Fruit fly (Drosophila melanogaster) whole organism, embryonic: ENCODE results near the gene CG4854.
A peak's percentile ranks its signal among the peaks of the same experiment; 100 is the strongest.

ENCODE experiments used
- Ada2b ChIP-seq: fragments of 200-800 bp; sonication (Bioruptor generic); IDR thresholded peaks from 2 replicates; pipeline ENCODE4 v1.3.6; 2022; ENCODE audit warnings: missing biosample characterization, missing genetic modification characterization
- Atf3 ChIP-seq: fragments of 200-800 bp; sonication (Bioruptor generic); optimal IDR thresholded peaks from 3 replicates; lab custom pipeline; 2016; ENCODE audit warnings: missing biosample characterization, missing genetic modification characterization
- BEAF-32 ChIP-seq: fragments of 200-800 bp; sonication (Bioruptor generic); optimal IDR thresholded peaks from 3 replicates; lab custom pipeline; 2017; ENCODE audit warnings: missing biosample characterization, missing genetic modification characterization, mild to moderate bottlenecking, moderate library complexity, missing genetic modification reagents
- Blimp-1 ChIP-seq: fragments of 200-800 bp; sonication (Bioruptor generic); optimal IDR thresholded peaks from 3 replicates; lab custom pipeline; 2018; ENCODE audit warnings: missing biosample characterization, missing genetic modification characterization, mild to moderate bottlenecking, moderate library complexity, missing genetic modification reagents
- CG10654 ChIP-seq: fragments of 200-800 bp; sonication (Bioruptor generic); optimal IDR thresholded peaks from 2 replicates; lab custom pipeline; 2016; ENCODE audit warnings: missing biosample characterization, missing genetic modification characterization
- CG12155 ChIP-seq: fragments of 200-800 bp; sonication (Bioruptor generic); optimal IDR thresholded peaks from 3 replicates; lab custom pipeline; 2016; ENCODE audit warnings: missing biosample characterization, missing genetic modification characterization
- CG15479 ChIP-seq: fragments of 200-800 bp; sonication (Bioruptor generic); optimal IDR thresholded peaks from 3 replicates; lab custom pipeline; 2019; ENCODE audit warnings: missing biosample characterization, mild to moderate bottlenecking, missing genetic modification characterization, moderate library complexity
- CG15696 ChIP-seq: fragments of 200-800 bp; sonication (Bioruptor generic); optimal IDR thresholded peaks from 2 replicates; lab custom pipeline; 2019; ENCODE audit warnings: missing biosample characterization, mild to moderate bottlenecking, missing genetic modification characterization, moderate library complexity
- CG1602 ChIP-seq: fragments of 200-800 bp; sonication (Bioruptor generic); optimal IDR thresholded peaks from 3 replicates; lab custom pipeline; 2016; ENCODE audit warnings: missing biosample characterization, missing genetic modification characterization
- CG17359 ChIP-seq: fragments of 200-800 bp; sonication (Bioruptor generic); optimal IDR thresholded peaks from 3 replicates; lab custom pipeline; 2018; ENCODE audit warnings: missing biosample characterization, mild to moderate bottlenecking, missing genetic modification characterization, moderate library complexity
- CG2116 ChIP-seq: fragments of 200-800 bp; sonication (Bioruptor generic); optimal IDR thresholded peaks from 3 replicates; lab custom pipeline; 2018; ENCODE audit warnings: missing biosample characterization, mild to moderate bottlenecking, missing genetic modification characterization
- CG31388 ChIP-seq: fragments of 200-800 bp; sonication (Bioruptor generic); optimal IDR thresholded peaks from 2 replicates; lab custom pipeline; 2016; ENCODE audit warnings: missing biosample characterization, missing genetic modification characterization
- CG33557 ChIP-seq: fragments of 200-800 bp; sonication (Bioruptor generic); optimal IDR thresholded peaks from 2 replicates; lab custom pipeline; 2019; ENCODE audit warnings: missing biosample characterization, mild to moderate bottlenecking, missing genetic modification characterization, moderate library complexity
- CG3847 ChIP-seq: fragments of 200-800 bp; sonication (Bioruptor generic); IDR thresholded peaks from 2 replicates; pipeline ENCODE4 v1.3.6; 2022; ENCODE audit warnings: missing biosample characterization, missing genetic modification characterization
- CG4404 ChIP-seq: fragments of 200-800 bp; sonication (Bioruptor generic); IDR thresholded peaks from 2 replicates; pipeline ENCODE4 v1.3.6; 2022; ENCODE audit warnings: missing biosample characterization, missing genetic modification characterization
- CG7963 ChIP-seq: fragments of 200-800 bp; sonication (Bioruptor generic); IDR thresholded peaks from 3 replicates; pipeline ENCODE4 v1.3.6; 2022; ENCODE audit warnings: missing biosample characterization, missing genetic modification characterization; ENCODE audit not compliant: partially characterized antibody
- CoRest ChIP-seq: fragments of 200-800 bp; sonication (Bioruptor generic); optimal IDR thresholded peaks from 3 replicates; lab custom pipeline; 2018; ENCODE audit warnings: missing biosample characterization, mild to moderate bottlenecking, missing genetic modification characterization, moderate library complexity
- Dad ChIP-seq: fragments of 200-800 bp; sonication (Bioruptor generic); optimal IDR thresholded peaks from 3 replicates; lab custom pipeline; 2016; ENCODE audit warnings: missing biosample characterization, missing genetic modification characterization
- E2f1 ChIP-seq: fragments of 200-800 bp; sonication (Bioruptor generic); IDR thresholded peaks from 2 replicates; pipeline ENCODE4 v1.3.6; 2022; ENCODE audit warnings: missing biosample characterization, missing genetic modification characterization
- Fer1 ChIP-seq: fragments of 200-800 bp; sonication (Bioruptor generic); optimal IDR thresholded peaks from 2 replicates; lab custom pipeline; 2017; ENCODE audit warnings: missing biosample characterization, mild to moderate bottlenecking, missing genetic modification characterization
- Gug ChIP-seq: fragments of 200-800 bp; sonication (Bioruptor generic); IDR thresholded peaks from 4 replicates; pipeline ENCODE4 v1.3.6; 2022; ENCODE audit warnings: missing biosample characterization, missing genetic modification characterization
- H2.0 ChIP-seq: fragments of 200-800 bp; sonication (Bioruptor generic); IDR thresholded peaks from 2 replicates; pipeline ENCODE4 v1.3.6; 2022; ENCODE audit warnings: missing biosample characterization, missing genetic modification characterization
- HLHmδ ChIP-seq: fragments of 200-800 bp; sonication (Bioruptor generic); optimal IDR thresholded peaks from 2 replicates; lab custom pipeline; 2018; ENCODE audit warnings: missing biosample characterization, mild to moderate bottlenecking, missing genetic modification characterization, moderate library complexity
- HmgD ChIP-seq: fragments of 200-800 bp; sonication (Bioruptor generic); optimal IDR thresholded peaks from 3 replicates; lab custom pipeline; 2016; ENCODE audit warnings: missing biosample characterization, missing genetic modification characterization
- Hr3 ChIP-seq: fragments of 200-800 bp; sonication (Bioruptor generic); optimal IDR thresholded peaks from 3 replicates; lab custom pipeline; 2016; ENCODE audit warnings: missing biosample characterization, missing genetic modification characterization
- Side ChIP-seq: fragments of 200-800 bp; sonication (Bioruptor generic); optimal IDR thresholded peaks from 2 replicates; lab custom pipeline; 2016; ENCODE audit warnings: missing biosample characterization, missing genetic modification characterization
- Taf1 ChIP-seq: fragments of 200-800 bp; sonication (Bioruptor generic); IDR thresholded peaks from 2 replicates; pipeline ENCODE4 v1.3.6; 2022; ENCODE audit warnings: missing biosample characterization, missing genetic modification characterization
- ara ChIP-seq: fragments of 200-800 bp; sonication (Bioruptor generic); IDR thresholded peaks from 2 replicates; pipeline ENCODE4 v1.3.6; 2022; ENCODE audit warnings: missing biosample characterization, missing genetic modification characterization
- ase ChIP-seq: fragments of 200-800 bp; sonication (Bioruptor generic); IDR thresholded peaks from 3 replicates; pipeline ENCODE4 v1.3.6; 2022; ENCODE audit warnings: missing biosample characterization, missing genetic modification characterization
- bsh ChIP-seq, 2 experiments: fragments of 200-800 bp; sonication (Bioruptor generic); optimal IDR thresholded peaks; 2 replicates each; lab custom pipeline; 2017 to 2018; ENCODE audit warnings: mild to moderate bottlenecking in 2 of 2, missing biosample characterization in 2 of 2, missing genetic modification characterization in 2 of 2, moderate library complexity in 1 of 2
- ems ChIP-seq: fragments of 200-800 bp; sonication (Bioruptor generic); optimal IDR thresholded peaks from 3 replicates; lab custom pipeline; 2016; ENCODE audit warnings: missing biosample characterization, missing genetic modification characterization
- ewg ChIP-seq: fragments of 200-800 bp; sonication (Bioruptor generic); optimal IDR thresholded peaks from 3 replicates; lab custom pipeline; 2017; ENCODE audit warnings: mild to moderate bottlenecking, missing biosample characterization, missing genetic modification reagents, missing genetic modification characterization
- gem ChIP-seq: fragments of 200-800 bp; sonication (Bioruptor generic); optimal IDR thresholded peaks from 2 replicates; lab custom pipeline; 2019; ENCODE audit warnings: missing biosample characterization, mild to moderate bottlenecking, missing genetic modification characterization, moderate library complexity
- ind ChIP-seq: fragments of 200-800 bp; sonication (Bioruptor generic); optimal IDR thresholded peaks from 3 replicates; lab custom pipeline; 2016; ENCODE audit warnings: missing biosample characterization, missing genetic modification characterization
- jigr1 ChIP-seq: fragments of 200-800 bp; sonication (Bioruptor generic); IDR thresholded peaks from 3 replicates; pipeline ENCODE4 v1.3.6; 2022; ENCODE audit warnings: missing biosample characterization, missing genetic modification characterization
- mirr ChIP-seq: fragments of 200-800 bp; sonication (Bioruptor generic); optimal IDR thresholded peaks from 3 replicates; lab custom pipeline; 2018; ENCODE audit warnings: missing biosample characterization, mild to moderate bottlenecking, missing genetic modification characterization
- mld ChIP-seq: fragments of 200-800 bp; sonication (Bioruptor generic); IDR thresholded peaks from 3 replicates; pipeline ENCODE4 v1.3.6; 2022; ENCODE audit warnings: missing biosample characterization, missing genetic modification characterization; ENCODE audit not compliant: partially characterized antibody
- nerfin-1 ChIP-seq: fragments of 200-800 bp; sonication (Bioruptor generic); optimal IDR thresholded peaks from 3 replicates; lab custom pipeline; 2019; ENCODE audit warnings: missing biosample characterization, mild to moderate bottlenecking, missing genetic modification characterization, moderate library complexity
- pan ChIP-seq, 4 experiments: fragments of >200 bp in 3 of 4; fragments of 200-800 bp in 1 of 4; sonication (Bioruptor generic) in 1 of 4; optimal IDR thresholded peaks in 3 of 4; IDR thresholded peaks in 1 of 4; 2 replicates each; pipeline versions ENCODE4 v1.3.6 to Lab custom; 2017 to 2022; ENCODE audit warnings: missing biosample characterization in 2 of 4, missing genetic modification characterization in 2 of 4, mixed read lengths in 1 of 4
- pho ChIP-seq: fragments of 200-800 bp; sonication (Bioruptor generic); optimal IDR thresholded peaks from 2 replicates; lab custom pipeline; 2016; ENCODE audit warnings: missing biosample characterization, missing genetic modification characterization
- pita ChIP-seq: fragments of 200-800 bp; sonication (Bioruptor generic); optimal IDR thresholded peaks from 2 replicates; lab custom pipeline; 2017; ENCODE audit warnings: missing biosample characterization, mild to moderate bottlenecking, missing genetic modification characterization
- pzg ChIP-seq: fragments of 200-800 bp; sonication (Bioruptor generic); optimal IDR thresholded peaks from 3 replicates; lab custom pipeline; 2018; ENCODE audit warnings: missing biosample characterization, mild to moderate bottlenecking, missing genetic modification characterization, moderate library complexity
- seq ChIP-seq: fragments of 200-800 bp; sonication (Bioruptor generic); IDR thresholded peaks from 2 replicates; pipeline ENCODE4 v1.3.6; 2022; ENCODE audit warnings: missing biosample characterization, missing genetic modification characterization
- slp2 ChIP-seq: fragments of 200-800 bp; sonication (Bioruptor generic); optimal IDR thresholded peaks from 2 replicates; lab custom pipeline; 2016; ENCODE audit warnings: missing biosample characterization, missing genetic modification characterization
- tap ChIP-seq: fragments of 200-800 bp; optimal IDR thresholded peaks from 3 replicates; lab custom pipeline; 2019; ENCODE audit warnings: missing biosample characterization, mild to moderate bottlenecking, missing genetic modification characterization, moderate library complexity
- tgo ChIP-seq: fragments of 200-800 bp; sonication (Bioruptor generic); IDR thresholded peaks from 3 replicates; pipeline ENCODE4 v1.3.6; 2022; ENCODE audit warnings: missing biosample characterization, missing genetic modification characterization
- toy ChIP-seq: fragments of 200-800 bp; sonication (Bioruptor generic); IDR thresholded peaks from 2 replicates; pipeline ENCODE4 v1.3.6; 2022; ENCODE audit warnings: missing biosample characterization, missing genetic modification characterization
- yki ChIP-seq: fragments of >200 bp; optimal IDR thresholded peaks from 3 replicates; lab custom pipeline; 2018

The CG4854 gene

DNA sequence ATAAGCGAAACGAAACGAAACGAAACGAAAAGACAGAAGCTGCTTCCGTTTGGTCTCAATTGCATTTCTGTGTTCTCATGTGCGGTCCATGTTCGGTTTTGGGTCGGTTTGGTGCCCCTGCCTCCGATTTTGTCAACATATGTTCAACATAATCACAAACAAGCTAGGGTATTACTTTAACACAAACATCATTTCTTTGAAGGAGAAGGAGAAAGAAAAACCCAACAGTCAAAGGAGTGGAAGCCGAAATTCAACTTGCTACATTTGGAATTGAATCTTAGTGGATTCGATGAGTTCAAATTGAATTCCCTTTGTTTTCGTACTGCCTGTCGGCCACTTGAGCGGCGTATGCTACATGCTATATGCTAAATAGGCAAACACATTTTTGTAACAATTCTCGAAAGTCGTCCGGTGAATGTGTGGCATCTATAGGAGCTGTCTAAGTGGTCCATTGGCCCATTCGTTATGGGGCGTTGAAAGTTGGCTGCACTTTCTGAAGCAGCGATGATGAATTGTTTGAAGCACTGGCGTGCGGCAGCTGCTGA lies 30.3 kb upstream of the CG4854 start (continued):
- no peak for TF ChIP-seq pzg

DNA sequence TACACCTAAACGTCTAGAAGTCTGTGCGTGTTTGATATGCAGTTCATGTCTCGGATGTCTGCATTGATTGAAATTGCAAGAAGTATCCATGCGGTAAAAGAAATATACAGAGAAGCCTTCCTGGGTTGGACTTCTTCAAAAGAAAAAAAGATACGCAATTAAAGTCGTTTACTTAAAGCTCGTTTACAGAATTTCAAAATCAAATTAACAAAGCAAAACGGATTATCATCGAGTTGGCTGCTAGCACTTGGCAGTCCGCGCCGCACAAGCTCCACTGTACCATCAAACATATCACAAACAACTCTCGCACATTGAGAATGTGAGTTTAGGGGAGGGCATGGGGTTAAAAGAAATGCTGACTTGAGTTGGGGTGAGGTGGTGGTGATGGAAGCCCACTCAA lies 29.4 kb upstream of the CG4854 start:
- TF ChIP-seq ind (GFP tag; lab: Kevin White, UChicago) (peak; percentile 73), HLHmδ (GFP tag; lab: Kevin White, UChicago) (no peak), tgo (peak; percentile 61; the same call in 1 of the 3 replicates), pita (GFP tag; lab: Kevin White, UChicago) (no peak), CG10654 (GFP tag; lab: Kevin White, UChicago) (peak; percentile 57), CG2116 (GFP tag; lab: Kevin White, UChicago) (no peak), nerfin-1 (peak; percentile 65), HmgD (no peak), gem (tag; lab: Kevin White, UChicago) (peak; percentile 85), pan (optimal IDR thresholded peaks at IDR 0.05; lab: Kevin White, UChicago) (no peak), pan (GFP tag; optimal IDR thresholded peaks at IDR 0.05 in 1 of 2, IDR thresholded peaks at IDR 0.05 in 1 of 2) (peak in 1 of 2 experiments; percentile 77), Dad (GFP tag; lab: Kevin White, UChicago) (peak; percentile 64), CG15479 (GFP tag; lab: Kevin White, UChicago) (no peak), CoRest (tag; lab: Kevin White, UChicago) (peak; percentile 74), CG7963 (GFP tag; lab: Robert Waterston, UW) (no peak), Gug (peak; percentile 85; the same call in 3 of the 4 replicates), ems (GFP tag; lab: Kevin White, UChicago) (peak; percentile 23), ewg (GFP tag; lab: Kevin White, UChicago) (peak; percentile 67), CG17359 (tag; lab: Kevin White, UChicago) (peak; percentile 85), Side (GFP tag; lab: Kevin White, UChicago) (peak; percentile 74), ara (GFP tag; lab: Robert Waterston, UW) (peak; percentile 84), yki (lab: Kevin White, UChicago) (no peak), pho (GFP tag; lab: Kevin White, UChicago) (no peak), CG3847 (0 out of 2 replicates have a peak, but pooled peaks have one; percentile 34), Ada2b (peak; percentile 67), H2.0 (peak; percentile 86), slp2 (GFP tag; lab: Kevin White, UChicago) (peak; percentile 70), CG33557 (GFP tag; lab: Kevin White, UChicago) (peak; percentile 73), CG15696 (tag; lab: Kevin White, UChicago) (peak; percentile 69), mirr (no peak), Fer1 (GFP tag; lab: Kevin White, UChicago) (peak; percentile 46), BEAF-32 (GFP tag; lab: Kevin White, UChicago) (no peak), ase (GFP tag; lab: Robert Waterston, UW) (peak; percentile 71; the same call in 1 of the 3 replicates), Atf3 (GFP tag; lab: Kevin White, UChicago) (peak; percentile 52), Hr3 (GFP tag; lab: Kevin White, UChicago) (peak; percentile 64), mld (no peak), CG31388 (GFP tag; lab: Kevin White, UChicago) (no peak), jigr1 (GFP tag; lab: Robert Waterston, UW) (no peak), CG12155 (GFP tag; lab: Kevin White, UChicago) (peak; percentile 52), tap (tag; lab: Kevin White, UChicago) (peak; percentile 72), bsh (GFP tag; optimal IDR thresholded peaks at IDR 0.05; lab: Kevin White, UChicago) (peak; percentile 55 to 93), toy (GFP tag; lab: Robert Waterston, UW) (no peak), Blimp-1 (GFP tag; lab: Kevin White, UChicago) (peak; percentile 86), CG1602 (GFP tag; lab: Kevin White, UChicago) (peak; percentile 74), E2f1 (GFP tag; lab: Robert Waterston, UW) (peak; percentile 64), Taf1 (0 out of 2 replicates have a peak, but pooled peaks have one; percentile 10), seq (GFP tag; lab: Robert Waterston, UW) (no peak), CG4404 (peak; percentile 74)
